Worm (Caenorhabditis elegans) whole organism, L4 larva: Measurements from ENCODE around the gene C43H6.12.
A peak's percentile ranks its signal among the peaks of the same experiment; 100 is the strongest.

ENCODE experiments used
- D1046.2 ChIP-seq: fragments of 200-800 bp; sonication (Bioruptor generic); IDR thresholded peaks from 2 replicates; pipeline ENCODE4 v1.3.6; 2022; ENCODE audit warnings: missing genetic modification characterization, missing compliant biosample characterization
- F44E2.7 ChIP-seq: fragments of 200-800 bp; sonication (Bioruptor generic); IDR thresholded peaks from 2 replicates; pipeline ENCODE4 v2.1.2; 2022; ENCODE audit warnings: missing genetic modification characterization, missing compliant biosample characterization
- F49E8.2 ChIP-seq: sonication (generic microtip); optimal IDR thresholded peaks from 2 replicates; lab custom pipeline; 2016; ENCODE audit warnings: missing compliant biosample characterization, mild to moderate bottlenecking, missing genetic modification characterization, borderline replicate concordance
- Y105C5A.15 ChIP-seq: fragments of 200-800 bp; sonication (Bioruptor generic); IDR thresholded peaks from 2 replicates; pipeline ENCODE4 v1.3.6; 2022; ENCODE audit warnings: missing genetic modification characterization, missing compliant biosample characterization
- ZK337.2 ChIP-seq: fragments of 200-800 bp; sonication (Bioruptor generic); IDR thresholded peaks from 2 replicates; pipeline ENCODE4 v1.3.6; 2022; ENCODE audit warnings: missing genetic modification reagents, missing genetic modification characterization, missing compliant biosample characterization
- ces-1 ChIP-seq: fragments of 150-350 bp; sonication (generic microtip); optimal IDR thresholded peaks from 4 replicates; lab custom pipeline; 2014; ENCODE audit warnings: missing biosample characterization, missing genetic modification reagents, missing genetic modification characterization
- cey-2 ChIP-seq: sonication (generic microtip); optimal IDR thresholded peaks from 3 replicates; lab custom pipeline; 2017; ENCODE audit warnings: missing genetic modification characterization, mild to moderate bottlenecking, missing compliant biosample characterization, antibody characterized with exemption, borderline replicate concordance; ENCODE audit not compliant: insufficient read depth
- daf-12 ChIP-seq: fragments of 150-350 bp; optimal IDR thresholded peaks from 2 replicates; lab custom pipeline; 2014; ENCODE audit warnings: missing biosample characterization, missing genetic modification reagents, missing genetic modification characterization
- daf-16 ChIP-seq, 3 experiments: sonication (generic microtip); optimal IDR thresholded peaks; 2 replicates each; lab custom pipeline; 2016 to 2017; ENCODE audit warnings: missing genetic modification characterization in 3 of 3, missing genetic modification reagents in 3 of 3, mild to moderate bottlenecking in 2 of 3, missing compliant biosample characterization in 2 of 3, missing biosample characterization in 1 of 3, moderate library complexity in 1 of 3
- dmd-6 ChIP-seq: fragments of 200-800 bp; sonication (Bioruptor generic); IDR thresholded peaks from 2 replicates; pipeline ENCODE4 v1.3.6; 2022; ENCODE audit warnings: missing genetic modification reagents, missing genetic modification characterization, missing compliant biosample characterization
- dmd-9 ChIP-seq: fragments of 200-800 bp; sonication (Bioruptor generic); IDR thresholded peaks from 2 replicates; pipeline ENCODE4 v1.3.6; 2022; ENCODE audit warnings: missing genetic modification reagents, missing genetic modification characterization, missing compliant biosample characterization
- dpl-1 ChIP-seq: fragments of 150-350 bp; optimal IDR thresholded peaks from 2 replicates; lab custom pipeline; 2014; ENCODE audit warnings: missing biosample characterization, missing genetic modification reagents, missing genetic modification characterization
- duxl-1 ChIP-seq: sonication (generic microtip); optimal IDR thresholded peaks from 2 replicates; lab custom pipeline; 2016; ENCODE audit warnings: mild to moderate bottlenecking, missing genetic modification characterization, moderate library complexity, missing compliant biosample characterization; ENCODE audit not compliant: poor library complexity
- dve-1 ChIP-seq: sonication (generic microtip); optimal IDR thresholded peaks from 2 replicates; lab custom pipeline; 2017; ENCODE audit warnings: antibody characterized with exemption, mild to moderate bottlenecking, missing genetic modification characterization, missing compliant biosample characterization; ENCODE audit not compliant: insufficient read depth
- egl-43 ChIP-seq: fragments of 200-800 bp; sonication (Bioruptor generic); IDR thresholded peaks from 2 replicates; pipeline ENCODE4 v1.3.6; 2022; ENCODE audit warnings: missing genetic modification reagents, missing genetic modification characterization, missing compliant biosample characterization
- fkh-10 ChIP-seq: fragments of 150-350 bp; optimal IDR thresholded peaks from 2 replicates; lab custom pipeline; 2014; ENCODE audit warnings: missing biosample characterization, missing genetic modification reagents, missing genetic modification characterization
- hlh-11 ChIP-seq: fragments of 200-800 bp; sonication (Bioruptor generic); optimal IDR thresholded peaks from 2 replicates; lab custom pipeline; 2018; ENCODE audit warnings: mild to moderate bottlenecking, missing genetic modification characterization, missing compliant biosample characterization
- hlh-30 ChIP-seq: sonication (generic microtip); optimal IDR thresholded peaks from 2 replicates; lab custom pipeline; 2017; ENCODE audit warnings: antibody characterized with exemption, mild to moderate bottlenecking, missing genetic modification characterization, missing compliant biosample characterization; ENCODE audit not compliant: insufficient read depth
- lin-1 ChIP-seq: fragments of 200-800 bp; sonication (Bioruptor generic); IDR thresholded peaks from 2 replicates; pipeline ENCODE4 v1.3.6; 2022; ENCODE audit warnings: missing genetic modification reagents, missing genetic modification characterization, missing compliant biosample characterization
- lin-13 ChIP-seq: fragments of 150-350 bp; optimal IDR thresholded peaks from 2 replicates; lab custom pipeline; 2014; ENCODE audit warnings: missing biosample characterization, missing genetic modification reagents, missing genetic modification characterization
- lin-39 ChIP-seq: fragments of 150-350 bp; optimal IDR thresholded peaks from 2 replicates; lab custom pipeline; 2014; ENCODE audit warnings: missing biosample characterization, missing genetic modification reagents, missing genetic modification characterization
- lir-3 ChIP-seq: sonication (generic microtip); optimal IDR thresholded peaks from 2 replicates; lab custom pipeline; 2016; ENCODE audit warnings: mild to moderate bottlenecking, missing genetic modification characterization, missing compliant biosample characterization
- madf-9 ChIP-seq: fragments of 200-800 bp; sonication (Bioruptor generic); conservative IDR thresholded peaks from 2 replicates; pipeline ENCODE4 v1.3.6; 2022; ENCODE audit warnings: missing genetic modification reagents, missing genetic modification characterization, missing compliant biosample characterization
- mdt-29 ChIP-seq: fragments of 200-800 bp; sonication (Bioruptor generic); IDR thresholded peaks from 2 replicates; pipeline ENCODE4 v1.3.6; 2022; ENCODE audit warnings: missing genetic modification reagents, missing genetic modification characterization, missing compliant biosample characterization
- mep-1 ChIP-seq: fragments of 150-350 bp; sonication (generic microtip); optimal IDR thresholded peaks from 3 replicates; lab custom pipeline; 2014; ENCODE audit warnings: missing biosample characterization, missing genetic modification characterization
- mxl-3 ChIP-seq: fragments of 200-800 bp; sonication (Bioruptor generic); optimal IDR thresholded peaks from 2 replicates; lab custom pipeline; 2018; ENCODE audit warnings: mild to moderate bottlenecking, missing genetic modification characterization, missing compliant biosample characterization
- nhr-25 ChIP-seq: sonication (generic microtip); optimal IDR thresholded peaks from 2 replicates; lab custom pipeline; 2017; ENCODE audit warnings: missing genetic modification characterization, mild to moderate bottlenecking, missing compliant biosample characterization, antibody characterized with exemption, moderate library complexity, borderline replicate concordance; ENCODE audit not compliant: insufficient read depth
- nhr-28 ChIP-seq: fragments of 150-350 bp; optimal IDR thresholded peaks from 2 replicates; lab custom pipeline; 2014; ENCODE audit warnings: missing biosample characterization, missing genetic modification characterization
- nhr-41 ChIP-seq: fragments of 200-800 bp; sonication (Bioruptor generic); IDR thresholded peaks from 2 replicates; pipeline ENCODE4 v1.3.6; 2022; ENCODE audit warnings: missing genetic modification reagents, missing genetic modification characterization, missing compliant biosample characterization
- nhr-77 ChIP-seq: fragments of 150-350 bp; optimal IDR thresholded peaks from 2 replicates; lab custom pipeline; 2014; ENCODE audit warnings: missing biosample characterization, missing genetic modification characterization
- php-3 ChIP-seq: fragments of 200-800 bp; sonication (Bioruptor generic); IDR thresholded peaks from 2 replicates; pipeline ENCODE4 v1.3.6; 2022; ENCODE audit warnings: missing genetic modification reagents, missing genetic modification characterization, missing compliant biosample characterization
- pqm-1 ChIP-seq: sonication (generic microtip); optimal IDR thresholded peaks from 2 replicates; lab custom pipeline; 2017; ENCODE audit warnings: missing biosample characterization, missing genetic modification characterization
- rbr-2 ChIP-seq: sonication (generic microtip); optimal IDR thresholded peaks from 2 replicates; lab custom pipeline; 2016; ENCODE audit warnings: missing genotype, missing genetic modification characterization, missing compliant biosample characterization
- saeg-2 ChIP-seq: fragments of 200-800 bp; sonication (Bioruptor generic); IDR thresholded peaks from 2 replicates; pipeline ENCODE4 v1.3.6; 2022; ENCODE audit warnings: missing genetic modification reagents, missing genetic modification characterization, missing compliant biosample characterization
- set-16 ChIP-seq: fragments of 200-800 bp; sonication (Bioruptor generic); IDR thresholded peaks from 2 replicates; pipeline ENCODE4 v1.3.6; 2022; ENCODE audit warnings: missing genetic modification reagents, missing genetic modification characterization, missing compliant biosample characterization
- snpc-1.2 ChIP-seq: fragments of 200-800 bp; sonication (Bioruptor generic); IDR thresholded peaks from 2 replicates; pipeline ENCODE4 v1.3.6; 2022; ENCODE audit warnings: missing genetic modification reagents, missing genetic modification characterization, missing compliant biosample characterization
- tra-1 ChIP-seq: fragments of 200-800 bp; sonication (Bioruptor generic); IDR thresholded peaks from 2 replicates; pipeline ENCODE4 v1.3.6; 2022; ENCODE audit warnings: missing genetic modification reagents, missing genetic modification characterization, missing compliant biosample characterization
- unc-62 ChIP-seq, 3 experiments: fragments of 150-350 bp in 1 of 3; sonication (generic microtip); optimal IDR thresholded peaks in 2 of 3; peaks in 1 of 3; 1 replicate in 1 of 3; 2 replicates in 2 of 3; lab custom pipeline; 2014 to 2017; ENCODE audit warnings: missing biosample characterization in 3 of 3, missing genetic modification characterization in 3 of 3, missing genetic modification reagents in 3 of 3, missing genotype in 1 of 3
- zag-1 ChIP-seq: fragments of 150-350 bp; optimal IDR thresholded peaks from 2 replicates; lab custom pipeline; 2014; ENCODE audit warnings: missing biosample characterization, missing genetic modification characterization
- zfp-2 ChIP-seq: sonication (generic microtip); optimal IDR thresholded peaks from 2 replicates; lab custom pipeline; 2016; ENCODE audit warnings: mild to moderate bottlenecking, missing genetic modification characterization, missing compliant biosample characterization
- ztf-7 ChIP-seq: fragments of 150-350 bp; optimal IDR thresholded peaks from 2 replicates; lab custom pipeline; 2014; ENCODE audit warnings: missing biosample characterization, missing genetic modification characterization

Gene C43H6.12

DNA sequence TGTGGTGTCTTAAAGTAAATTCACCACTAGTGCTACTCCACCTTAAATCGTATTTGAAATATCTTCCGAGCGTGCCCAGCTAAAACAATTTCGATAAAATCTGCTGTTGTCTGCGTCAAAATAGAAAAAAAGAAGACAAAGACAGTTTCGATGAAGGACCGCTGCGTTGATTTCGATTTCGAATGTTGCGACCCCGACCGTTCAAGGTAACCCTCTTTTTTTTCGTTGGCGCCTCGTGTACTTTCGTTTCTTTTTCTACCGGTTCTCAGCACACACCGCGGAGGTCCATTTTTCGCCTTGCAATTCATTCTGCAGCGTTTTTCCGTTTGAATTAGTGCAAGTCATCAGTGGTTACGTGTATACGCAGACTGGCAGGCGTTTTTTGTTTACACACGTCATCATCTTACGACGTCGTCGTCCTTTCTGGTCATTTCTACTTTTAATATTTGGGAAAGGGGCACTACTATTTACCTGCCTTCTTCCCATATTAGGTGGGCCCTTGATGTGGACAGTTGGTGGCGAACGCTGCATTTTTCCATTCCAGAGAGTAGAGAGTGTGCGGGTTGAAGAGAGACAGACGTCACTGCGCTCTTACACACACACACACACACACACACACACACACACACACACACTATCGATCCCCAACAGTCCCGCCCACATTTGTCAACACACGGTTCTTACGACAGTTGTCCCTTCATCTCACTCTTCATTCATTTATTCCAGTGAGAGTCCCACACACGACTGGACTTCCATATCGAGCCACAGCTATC, 41.2 kb upstream of the C43H6.12 start (continued):
- TF ChIP-seq tra-1 (GFP tag; lab: Robert Waterston, UW): 0 out of 2 replicates have a peak, but pooled peaks have one; percentile 5
- TF ChIP-seq Y105C5A.15 (GFP tag; lab: Robert Waterston, UW): no peak
- TF ChIP-seq F44E2.7 (GFP tag; lab: Robert Waterston, UW): no peak
- peak; percentile 30 for TF ChIP-seq dve-1 (tag; lab: Kevin White, UChicago)
- TF ChIP-seq lir-3: no peak
- peak; percentile 42 for TF ChIP-seq mep-1
- TF ChIP-seq egl-43 (GFP tag; lab: Robert Waterston, UW): no peak
- TF ChIP-seq daf-16 (GFP tag; optimal IDR thresholded peaks at IDR 0.05; lab: Kevin White, UChicago): no peak
- peak; percentile 3 for TF ChIP-seq daf-16 (tag; optimal IDR thresholded peaks at IDR 0.05; lab: Kevin White, UChicago)
- peak; percentile 4 for TF ChIP-seq rbr-2 (tag; lab: Kevin White, UChicago)
- TF ChIP-seq lin-39 (tag; lab: Kevin White, UChicago): no peak
- TF ChIP-seq duxl-1 (tag; lab: Kevin White, UChicago): no peak

- TF ChIP-seq php-3 (GFP tag; lab: Robert Waterston, UW) (0 out of 2 replicates have a peak, but pooled peaks have one; percentile 23), snpc-1.2 (GFP tag; lab: Robert Waterston, UW) (no peak), lir-3 (no peak), daf-16 (GFP tag; optimal IDR thresholded peaks at IDR 0.05; lab: Kevin White, UChicago) (no peak), daf-16 (tag; optimal IDR thresholded peaks at IDR 0.05; lab: Kevin White, UChicago) (peak; percentile 89), daf-12 (tag; lab: Kevin White, UChicago) (no peak), Y105C5A.15 (GFP tag; lab: Robert Waterston, UW) (no peak), dve-1 (tag; lab: Kevin White, UChicago) (peak; percentile 29)
Measured at ce11 chrX:2369073-2369472, 40.3 kb upstream of the C43H6.12 start.

DNA sequence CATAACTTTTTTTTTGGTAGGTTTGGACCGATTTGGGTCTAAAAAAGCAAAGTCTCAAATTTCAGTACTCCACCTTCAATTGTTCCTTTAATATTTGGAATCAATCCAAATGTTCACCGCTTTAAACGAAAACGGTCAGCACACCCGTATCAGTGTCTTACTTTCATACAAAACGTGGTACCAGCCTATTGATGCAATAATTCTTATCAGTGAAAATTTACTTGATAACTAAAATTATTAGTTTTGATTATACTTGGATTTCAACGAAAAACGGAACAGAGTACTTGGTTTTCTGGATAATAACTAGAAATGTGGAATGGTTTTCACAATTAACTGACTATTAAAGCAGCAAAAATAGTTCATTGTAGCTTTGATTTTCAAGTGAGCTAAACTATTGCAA, 38.8 kb upstream of the C43H6.12 start:
- no peak for TF ChIP-seq egl-43 (GFP tag; lab: Robert Waterston, UW)
- TF ChIP-seq dmd-9: no peak
- TF ChIP-seq saeg-2 (GFP tag; lab: Robert Waterston, UW): no peak
- peak; percentile 39 for TF ChIP-seq dve-1 (tag; lab: Kevin White, UChicago)
- no peak for TF ChIP-seq ces-1 (GFP tag; lab: Kevin White, UChicago)
- no peak for TF ChIP-seq unc-62 (GFP tag; optimal IDR thresholded peaks at IDR 0.05 in 1 of 2; lab: Kevin White, UChicago)
- TF ChIP-seq unc-62 (tag; optimal IDR thresholded peaks at IDR 0.05; lab: Kevin White, UChicago): no peak
- peak; percentile 38 for TF ChIP-seq mxl-3 (GFP tag; lab: Kevin White, UChicago)
- no peak for TF ChIP-seq zag-1 (tag; lab: Kevin White, UChicago)
- TF ChIP-seq lin-13 (GFP tag; lab: Kevin White, UChicago): no peak
- TF ChIP-seq dpl-1 (GFP tag; lab: Kevin White, UChicago): no peak
- no peak for TF ChIP-seq ZK337.2 (GFP tag; lab: Robert Waterston, UW)
- no peak for TF ChIP-seq tra-1 (GFP tag; lab: Robert Waterston, UW)
- TF ChIP-seq ztf-7 (tag; lab: Kevin White, UChicago): no peak
- no peak for TF ChIP-seq fkh-10 (GFP tag; lab: Kevin White, UChicago)
- TF ChIP-seq nhr-77 (tag; lab: Kevin White, UChicago): no peak
- TF ChIP-seq cey-2 (tag; lab: Kevin White, UChicago): no peak
- peak; percentile 54 for TF ChIP-seq nhr-28
- TF ChIP-seq set-16 (GFP tag; lab: Robert Waterston, UW): no peak
- peak; percentile 82 for TF ChIP-seq pqm-1 (tag; lab: Kevin White, UChicago)
- TF ChIP-seq php-3 (GFP tag; lab: Robert Waterston, UW): peak; percentile 43; the same call in 1 of the 2 replicates
- no peak for TF ChIP-seq nhr-25 (tag; lab: Kevin White, UChicago)
- TF ChIP-seq madf-9 (GFP tag; lab: Robert Waterston, UW): no peak
- TF ChIP-seq daf-12 (tag; lab: Kevin White, UChicago): no peak
- TF ChIP-seq hlh-30 (tag; lab: Kevin White, UChicago): no peak
- no peak for TF ChIP-seq D1046.2 (GFP tag; lab: Robert Waterston, UW)
- TF ChIP-seq nhr-41: no peak
- TF ChIP-seq mdt-29 (GFP tag; lab: Robert Waterston, UW): no peak
- TF ChIP-seq dmd-6: no peak
- TF ChIP-seq lin-39 (tag; lab: Kevin White, UChicago): no peak
- no peak for TF ChIP-seq lin-1
- TF ChIP-seq zfp-2 (tag; lab: Kevin White, UChicago): no peak
- no peak for TF ChIP-seq F44E2.7 (GFP tag; lab: Robert Waterston, UW)
- TF ChIP-seq rbr-2 (tag; lab: Kevin White, UChicago): no peak
- TF ChIP-seq F49E8.2 (tag; lab: Kevin White, UChicago): no peak
- peak; percentile 38 for TF ChIP-seq hlh-11
